Fruit fly (Drosophila melanogaster) whole organism, embryonic: ENCODE data around the gene Ras85D.

ENCODE experiments used
- ATbp ChIP-seq: fragments of 200-800 bp; sonication (Bioruptor generic); optimal IDR thresholded peaks from 2 replicates; lab custom pipeline; 2017; ENCODE audit warnings: missing biosample characterization, mild to moderate bottlenecking, missing genetic modification characterization, missing genetic modification reagents
- Adf1 ChIP-seq: fragments of 200-800 bp; sonication (Bioruptor generic); IDR thresholded peaks from 2 replicates; pipeline ENCODE4 v1.3.6; 2022; ENCODE audit warnings: missing biosample characterization, missing genetic modification characterization
- CG10209 ChIP-seq: fragments of 200-800 bp; sonication (Bioruptor generic); optimal IDR thresholded peaks from 3 replicates; lab custom pipeline; 2017; ENCODE audit warnings: missing biosample characterization, mild to moderate bottlenecking, missing genetic modification characterization, missing genetic modification reagents
- CG11247 ChIP-seq: fragments of 200-800 bp; sonication (Bioruptor generic); IDR thresholded peaks from 2 replicates; pipeline ENCODE4 v1.3.6; 2022; ENCODE audit warnings: missing biosample characterization, missing genetic modification characterization
- CG12104 ChIP-seq: fragments of 200-800 bp; sonication (Bioruptor generic); optimal IDR thresholded peaks from 3 replicates; lab custom pipeline; 2016; ENCODE audit warnings: missing biosample characterization, missing genetic modification characterization
- CG12769 ChIP-seq: fragments of 200-800 bp; sonication (Bioruptor generic); optimal IDR thresholded peaks from 2 replicates; lab custom pipeline; 2019; ENCODE audit warnings: missing biosample characterization, mild to moderate bottlenecking, missing genetic modification characterization, moderate library complexity
- CG13123 ChIP-seq: fragments of 200-800 bp; sonication (Bioruptor generic); optimal IDR thresholded peaks from 2 replicates; lab custom pipeline; 2016; ENCODE audit warnings: missing biosample characterization, missing genetic modification characterization
- CG14860 ChIP-seq: fragments of 200-800 bp; sonication (Bioruptor generic); IDR thresholded peaks from 3 replicates; pipeline ENCODE4 v1.3.6; 2022; ENCODE audit warnings: missing biosample characterization, missing genetic modification characterization; ENCODE audit not compliant: partially characterized antibody
- CG15011 ChIP-seq: fragments of 200-800 bp; sonication (Bioruptor generic); optimal IDR thresholded peaks from 3 replicates; lab custom pipeline; 2018; ENCODE audit warnings: missing biosample characterization, mild to moderate bottlenecking, missing genetic modification characterization
- CG15269 ChIP-seq: fragments of 200-800 bp; sonication (Bioruptor generic); optimal IDR thresholded peaks from 2 replicates; lab custom pipeline; 2018; ENCODE audit warnings: missing biosample characterization, mild to moderate bottlenecking, missing genetic modification characterization, moderate library complexity
- CG15479 ChIP-seq: fragments of 200-800 bp; sonication (Bioruptor generic); optimal IDR thresholded peaks from 3 replicates; lab custom pipeline; 2019; ENCODE audit warnings: missing biosample characterization, mild to moderate bottlenecking, missing genetic modification characterization, moderate library complexity
- CG15601 ChIP-seq: fragments of 200-800 bp; sonication (Bioruptor generic); optimal IDR thresholded peaks from 3 replicates; lab custom pipeline; 2019; ENCODE audit warnings: missing biosample characterization, mild to moderate bottlenecking, missing genetic modification characterization, moderate library complexity
- CG2199 ChIP-seq: fragments of 200-800 bp; sonication (Bioruptor generic); IDR thresholded peaks from 3 replicates; pipeline ENCODE4 v1.3.6; 2022; ENCODE audit warnings: missing biosample characterization, missing genetic modification characterization
- CG32532 ChIP-seq: fragments of 200-800 bp; sonication (Bioruptor generic); IDR thresholded peaks from 2 replicates; pipeline ENCODE4 v1.3.6; 2022; ENCODE audit warnings: missing biosample characterization, missing genetic modification characterization
- CG32772 ChIP-seq: fragments of 200-800 bp; sonication (Bioruptor generic); IDR thresholded peaks from 2 replicates; pipeline ENCODE4 v1.3.6; 2022; ENCODE audit warnings: missing biosample characterization, missing genetic modification characterization
- CG34224 ChIP-seq: fragments of 200-800 bp; sonication (Bioruptor generic); IDR thresholded peaks from 3 replicates; pipeline ENCODE4 v1.3.6; 2022; ENCODE audit warnings: missing biosample characterization, missing genetic modification characterization; ENCODE audit not compliant: partially characterized antibody
- CG43689 ChIP-seq: fragments of 200-800 bp; sonication (Bioruptor generic); IDR thresholded peaks from 2 replicates; pipeline ENCODE4 v1.3.6; 2022; ENCODE audit warnings: missing biosample characterization, missing genetic modification characterization
- CG5953 ChIP-seq: fragments of 200-800 bp; sonication (Bioruptor generic); IDR thresholded peaks from 2 replicates; pipeline ENCODE4 v1.3.6; 2022; ENCODE audit warnings: missing biosample characterization, missing genetic modification characterization
- CG6791 ChIP-seq: fragments of 200-800 bp; sonication (Bioruptor generic); IDR thresholded peaks from 3 replicates; pipeline ENCODE4 v1.3.6; 2022; ENCODE audit warnings: missing biosample characterization, missing genetic modification characterization; ENCODE audit not compliant: partially characterized antibody
- CG7839 ChIP-seq: fragments of 200-800 bp; sonication (Bioruptor generic); optimal IDR thresholded peaks from 3 replicates; lab custom pipeline; 2018; ENCODE audit warnings: missing biosample characterization, mild to moderate bottlenecking, missing genetic modification characterization, moderate library complexity
- CG8290 ChIP-seq, 3 experiments: fragments of 200-800 bp; sonication (Bioruptor generic); optimal IDR thresholded peaks; 2 replicates each; lab custom pipeline; 2016 to 2019; ENCODE audit warnings: missing biosample characterization in 3 of 3, missing genetic modification characterization in 3 of 3, mild to moderate bottlenecking in 2 of 3, moderate library complexity in 1 of 3
- CG8359 ChIP-seq: fragments of 200-800 bp; sonication (Bioruptor generic); optimal IDR thresholded peaks from 2 replicates; lab custom pipeline; 2017; ENCODE audit warnings: missing biosample characterization, mild to moderate bottlenecking, missing genetic modification characterization, borderline replicate concordance
- CG9437 ChIP-seq: fragments of 200-800 bp; sonication (Bioruptor generic); optimal IDR thresholded peaks from 2 replicates; lab custom pipeline; 2018; ENCODE audit warnings: missing biosample characterization, mild to moderate bottlenecking, missing genetic modification characterization
- HLHmδ ChIP-seq: fragments of 200-800 bp; sonication (Bioruptor generic); optimal IDR thresholded peaks from 2 replicates; lab custom pipeline; 2018; ENCODE audit warnings: missing biosample characterization, mild to moderate bottlenecking, missing genetic modification characterization, moderate library complexity
- MBD-R2 ChIP-seq: fragments of 200-800 bp; sonication (Bioruptor generic); IDR thresholded peaks from 2 replicates; pipeline ENCODE4 v1.3.6; 2022; ENCODE audit warnings: missing biosample characterization, missing genetic modification characterization
- Med ChIP-seq: fragments of 200-800 bp; sonication (Bioruptor generic); peaks from one replicate; lab custom pipeline; 2016; ENCODE audit warnings: missing biosample characterization, missing genetic modification characterization, mild to moderate bottlenecking, inconsistent platforms, moderate library complexity
- Nf-YC ChIP-seq: fragments of 200-800 bp; optimal IDR thresholded peaks from 3 replicates; lab custom pipeline; 2019; ENCODE audit warnings: missing biosample characterization, mild to moderate bottlenecking, missing genetic modification characterization, moderate library complexity
- Ptx1 ChIP-seq: fragments of 200-800 bp; sonication (Bioruptor generic); IDR thresholded peaks from 2 replicates; pipeline ENCODE4 v1.3.6; 2022; ENCODE audit warnings: missing biosample characterization, missing genetic modification characterization
- abd-A ChIP-seq: fragments of 200-800 bp; sonication (Bioruptor generic); optimal IDR thresholded peaks from 3 replicates; lab custom pipeline; 2019; ENCODE audit warnings: missing biosample characterization, mild to moderate bottlenecking, missing genetic modification characterization, moderate library complexity
- ap ChIP-seq: fragments of 200-800 bp; sonication (Bioruptor generic); IDR thresholded peaks from 2 replicates; pipeline ENCODE4 v1.3.6; 2022; ENCODE audit warnings: missing biosample characterization, missing genetic modification characterization
- chif ChIP-seq, 2 experiments: fragments of 200-800 bp; sonication (Bioruptor generic); optimal IDR thresholded peaks; 3 replicates each; lab custom pipeline; 2016; ENCODE audit warnings: missing biosample characterization in 2 of 2, missing genetic modification characterization in 2 of 2
- chn ChIP-seq: fragments of 200-800 bp; sonication (Bioruptor generic); optimal IDR thresholded peaks from 2 replicates; lab custom pipeline; 2016; ENCODE audit warnings: missing biosample characterization, missing genetic modification characterization
- crc ChIP-seq: fragments of 200-800 bp; sonication (Bioruptor generic); optimal IDR thresholded peaks from 2 replicates; lab custom pipeline; 2016; ENCODE audit warnings: missing biosample characterization, missing genetic modification characterization
- emc ChIP-seq: fragments of 200-800 bp; sonication (Bioruptor generic); optimal IDR thresholded peaks from 2 replicates; lab custom pipeline; 2016; ENCODE audit warnings: missing biosample characterization, missing genetic modification characterization
- gcm ChIP-seq: fragments of 200-800 bp; sonication (Bioruptor generic); optimal IDR thresholded peaks from 2 replicates; lab custom pipeline; 2019; ENCODE audit warnings: missing biosample characterization, mild to moderate bottlenecking, missing genetic modification characterization, moderate library complexity
- grn ChIP-seq: fragments of 200-800 bp; sonication (Bioruptor generic); optimal IDR thresholded peaks from 3 replicates; lab custom pipeline; 2017; ENCODE audit warnings: missing biosample characterization, missing genetic modification characterization
- ham ChIP-seq: fragments of 200-800 bp; sonication (Bioruptor generic); IDR thresholded peaks from 2 replicates; pipeline ENCODE4 v1.3.6; 2022; ENCODE audit warnings: missing biosample characterization, missing genetic modification characterization
- hkb ChIP-seq, 2 experiments: fragments of 200-800 bp in 1 of 2; fragments of >200 bp in 1 of 2; sonication (Bioruptor generic) in 1 of 2; IDR thresholded peaks in 1 of 2; optimal IDR thresholded peaks in 1 of 2; 2 replicates each; pipeline versions ENCODE4 v1.3.6 to Lab custom; 2017 to 2022; ENCODE audit warnings: missing biosample characterization in 1 of 2, missing genetic modification characterization in 1 of 2
- jing ChIP-seq: fragments of 200-800 bp; sonication (Bioruptor generic); optimal IDR thresholded peaks from 2 replicates; lab custom pipeline; 2018; ENCODE audit warnings: missing biosample characterization, mild to moderate bottlenecking, missing genetic modification characterization
- ken ChIP-seq: fragments of 200-800 bp; sonication (Bioruptor generic); IDR thresholded peaks from 3 replicates; pipeline ENCODE4 v1.3.6; 2022; ENCODE audit warnings: missing biosample characterization, missing genetic modification characterization
- klu ChIP-seq: fragments of 200-800 bp; sonication (Bioruptor generic); IDR thresholded peaks from 2 replicates; pipeline ENCODE4 v1.3.6; 2022; ENCODE audit warnings: missing biosample characterization, missing genetic modification characterization
- lbe ChIP-seq: fragments of 200-800 bp; sonication (Bioruptor generic); optimal IDR thresholded peaks from 2 replicates; lab custom pipeline; 2016; ENCODE audit warnings: missing biosample characterization, mild to moderate bottlenecking, missing genetic modification characterization
- peb ChIP-seq: fragments of 200-800 bp; sonication (Bioruptor generic); IDR thresholded peaks from 2 replicates; pipeline ENCODE4 v1.3.6; 2022; ENCODE audit warnings: missing biosample characterization, missing genetic modification characterization
- ro ChIP-seq: fragments of 200-800 bp; sonication (Bioruptor generic); IDR thresholded peaks from 2 replicates; pipeline ENCODE4 v1.3.6; 2022; ENCODE audit warnings: missing biosample characterization, missing genetic modification characterization
- ssp ChIP-seq: fragments of 200-800 bp; sonication (Bioruptor generic); IDR thresholded peaks from 2 replicates; pipeline ENCODE4 v1.3.6; 2022; ENCODE audit warnings: missing biosample characterization, missing genetic modification characterization
- sug ChIP-seq: fragments of 200-800 bp; optimal IDR thresholded peaks from 2 replicates; lab custom pipeline; 2019; ENCODE audit warnings: missing biosample characterization, mild to moderate bottlenecking, missing genetic modification characterization, moderate library complexity
- tio ChIP-seq: fragments of 200-800 bp; sonication (Bioruptor generic); optimal IDR thresholded peaks from 2 replicates; lab custom pipeline; 2017; ENCODE audit warnings: missing biosample characterization, missing genetic modification characterization, inconsistent platforms
- vvl ChIP-seq: fragments of 200-800 bp; sonication (Bioruptor generic); IDR thresholded peaks from 2 replicates; pipeline ENCODE4 v1.3.6; 2022; ENCODE audit warnings: missing biosample characterization, missing genetic modification characterization
- zf30C ChIP-seq: fragments of 200-800 bp; sonication (Bioruptor generic); optimal IDR thresholded peaks from 3 replicates; lab custom pipeline; 2018; ENCODE audit warnings: missing biosample characterization, mild to moderate bottlenecking, missing genetic modification characterization

Ras85D gene

dm6 chr3R:9555334-9555974 is 42.6 kb upstream of the Ras85D start, which contains the start of the genes CG9386 and BckdhA (continued):
- peak; percentile 38 for TF ChIP-seq CG15601 (tag; lab: Kevin White, UChicago)
- no peak for TF ChIP-seq emc (GFP tag; lab: Kevin White, UChicago)
- TF ChIP-seq abd-A (tag; lab: Kevin White, UChicago), result no peak
- TF ChIP-seq CG9437 (GFP tag; lab: Kevin White, UChicago), result peak; percentile 77
- no peak for TF ChIP-seq CG15479
- no peak for TF ChIP-seq tio
- peak; percentile 66 for TF ChIP-seq CG11247 (GFP tag; lab: Robert Waterston, UW)
- peak; percentile 74 for TF ChIP-seq vvl (GFP tag; lab: Robert Waterston, UW)
- TF ChIP-seq ap, result no peak
- TF ChIP-seq Med, result peak; percentile 92
- TF ChIP-seq CG12769 (tag; lab: Kevin White, UChicago), result no peak
- no peak for TF ChIP-seq CG2199 (GFP tag; lab: Robert Waterston, UW)
- no peak for TF ChIP-seq CG15011 (GFP tag; lab: Kevin White, UChicago)
- TF ChIP-seq hkb (optimal IDR thresholded peaks at IDR 0.05; lab: Kevin White, UChicago), result no peak
- no peak for TF ChIP-seq hkb (GFP tag; IDR thresholded peaks at IDR 0.05; lab: Robert Waterston, UW)
- TF ChIP-seq ro (GFP tag; lab: Robert Waterston, UW), result no peak
- TF ChIP-seq chif (GFP tag; optimal IDR thresholded peaks at IDR 0.05; lab: Kevin White, UChicago), result peak in 1 of 2 experiments; percentile 40
- peak; percentile 20 for TF ChIP-seq CG13123
- TF ChIP-seq Adf1 (GFP tag; lab: Robert Waterston, UW), result no peak
- TF ChIP-seq CG8359, result no peak
- TF ChIP-seq ssp (GFP tag; lab: Robert Waterston, UW), result peak; percentile 20; the same call in 1 of the 2 replicates
- TF ChIP-seq CG14860, result peak; percentile 63; the same call in 2 of the 3 replicates
- no peak for TF ChIP-seq jing (GFP tag; lab: Kevin White, UChicago)
- no peak for TF ChIP-seq CG15269 (tag; lab: Kevin White, UChicago)
- TF ChIP-seq CG7839 (tag; lab: Kevin White, UChicago), result peak; percentile 59
- no peak for TF ChIP-seq CG43689
- no peak for TF ChIP-seq CG32772 (GFP tag; lab: Robert Waterston, UW)
- no peak for TF ChIP-seq ham (GFP tag; lab: Robert Waterston, UW)
- no peak for TF ChIP-seq crc
- peak; percentile 53 for TF ChIP-seq CG12104 (GFP tag; lab: Kevin White, UChicago)
- peak; percentile 32 for TF ChIP-seq CG10209
- peak; percentile 57 for TF ChIP-seq grn
- 0 out of 2 replicates have a peak, but pooled peaks have one; percentile 38 for TF ChIP-seq peb (GFP tag; lab: Robert Waterston, UW)
- TF ChIP-seq MBD-R2 (GFP tag; lab: Robert Waterston, UW), result peak; percentile 49
- TF ChIP-seq Nf-YC (tag; lab: Kevin White, UChicago), result peak; percentile 62
- TF ChIP-seq klu (GFP tag; lab: Robert Waterston, UW), result no peak
- TF ChIP-seq sug (tag; lab: Kevin White, UChicago), result peak; percentile 60
- peak; percentile 62 for TF ChIP-seq CG32532 (GFP tag; lab: Robert Waterston, UW)
- TF ChIP-seq CG6791 (GFP tag; lab: Robert Waterston, UW), result peak; percentile 12; the same call in 1 of the 3 replicates
- no peak for TF ChIP-seq zf30C (GFP tag; lab: Kevin White, UChicago)
- TF ChIP-seq ken, result no peak
- TF ChIP-seq Ptx1 (GFP tag; lab: Robert Waterston, UW), result peak; percentile 47; the same call in 1 of the 2 replicates
- TF ChIP-seq lbe (GFP tag; lab: Kevin White, UChicago), result no peak
- peak; percentile 61 for TF ChIP-seq CG8290 (GFP tag; optimal IDR thresholded peaks at IDR 0.05; lab: Kevin White, UChicago)
- TF ChIP-seq CG8290 (tag; optimal IDR thresholded peaks at IDR 0.05; lab: Kevin White, UChicago), result peak; percentile 53 to 82
- TF ChIP-seq CG5953, result no peak
- TF ChIP-seq CG34224 (GFP tag; lab: Robert Waterston, UW), result peak; percentile 60
- TF ChIP-seq ATbp (GFP tag; lab: Kevin White, UChicago), result no peak
- no peak for TF ChIP-seq gcm (GFP tag; lab: Kevin White, UChicago)
- peak; percentile 61 for TF ChIP-seq chn (GFP tag; lab: Kevin White, UChicago)
- TF ChIP-seq HLHmδ (GFP tag; lab: Kevin White, UChicago), result no peak
